Worm (Caenorhabditis elegans) whole organism, early embryonic: ENCODE results near the gene K07C5.9.

Experiments
- B0310.2 ChIP-seq: sonication (generic microtip); optimal IDR thresholded peaks from 2 replicates; lab custom pipeline; 2016; ENCODE audit warnings: mild to moderate bottlenecking, missing genetic modification characterization, missing compliant biosample characterization
- F13C5.2 ChIP-seq: sonication (generic microtip); optimal IDR thresholded peaks from 2 replicates; lab custom pipeline; 2017; ENCODE audit warnings: mild to moderate bottlenecking, missing genetic modification characterization, inconsistent platforms, missing compliant biosample characterization
- aly-1 ChIP-seq: sonication (generic microtip); optimal IDR thresholded peaks from 2 replicates; lab custom pipeline; 2016; ENCODE audit warnings: missing genetic modification characterization, missing compliant biosample characterization
- ceh-36 ChIP-seq: sonication (generic microtip); optimal IDR thresholded peaks from 2 replicates; lab custom pipeline; 2016; ENCODE audit warnings: missing genetic modification characterization, inconsistent platforms, missing compliant biosample characterization
- ets-7 ChIP-seq: sonication (generic microtip); optimal IDR thresholded peaks from 2 replicates; lab custom pipeline; 2016; ENCODE audit warnings: missing genotype, missing genetic modification characterization, missing compliant biosample characterization
- flt-1 ChIP-seq: fragments of 200-800 bp; sonication (Bioruptor generic); IDR thresholded peaks from 2 replicates; pipeline ENCODE4 v1.3.6; 2022; ENCODE audit warnings: missing genetic modification characterization, missing compliant biosample characterization
- hmbx-1 ChIP-seq: sonication (generic microtip); optimal IDR thresholded peaks from 2 replicates; lab custom pipeline; 2016; ENCODE audit warnings: mild to moderate bottlenecking, missing genetic modification characterization, missing compliant biosample characterization
- hmg-4 ChIP-seq: fragments of 200-800 bp; sonication (Bioruptor generic); optimal IDR thresholded peaks from 2 replicates; lab custom pipeline; 2018; ENCODE audit warnings: mild to moderate bottlenecking, missing genetic modification characterization, missing compliant biosample characterization
- pes-1 ChIP-seq: fragments of 200-800 bp; sonication (Bioruptor generic); IDR thresholded peaks from 2 replicates; pipeline ENCODE4 v1.3.6; 2022; ENCODE audit warnings: missing genetic modification reagents, missing genetic modification characterization, missing compliant biosample characterization
- scrt-1 ChIP-seq: fragments of 200-800 bp; sonication (Bioruptor generic); IDR thresholded peaks from 2 replicates; pipeline ENCODE4 v1.3.6; 2022; ENCODE audit warnings: missing genetic modification characterization, missing compliant biosample characterization
- sea-1 ChIP-seq: fragments of 200-800 bp; sonication (Bioruptor generic); conservative IDR thresholded peaks from 2 replicates; pipeline ENCODE4 v1.3.6; 2022; ENCODE audit warnings: missing genetic modification characterization, missing compliant biosample characterization
- tbx-11 ChIP-seq: fragments of 200-800 bp; sonication (Bioruptor generic); IDR thresholded peaks from 2 replicates; pipeline ENCODE4 v1.3.6; 2022; ENCODE audit warnings: missing genetic modification characterization, missing compliant biosample characterization
- tra-4 ChIP-seq: sonication (generic microtip); optimal IDR thresholded peaks from 2 replicates; lab custom pipeline; 2017; ENCODE audit warnings: missing genetic modification characterization, missing compliant biosample characterization

K07C5.9 gene

DNA sequence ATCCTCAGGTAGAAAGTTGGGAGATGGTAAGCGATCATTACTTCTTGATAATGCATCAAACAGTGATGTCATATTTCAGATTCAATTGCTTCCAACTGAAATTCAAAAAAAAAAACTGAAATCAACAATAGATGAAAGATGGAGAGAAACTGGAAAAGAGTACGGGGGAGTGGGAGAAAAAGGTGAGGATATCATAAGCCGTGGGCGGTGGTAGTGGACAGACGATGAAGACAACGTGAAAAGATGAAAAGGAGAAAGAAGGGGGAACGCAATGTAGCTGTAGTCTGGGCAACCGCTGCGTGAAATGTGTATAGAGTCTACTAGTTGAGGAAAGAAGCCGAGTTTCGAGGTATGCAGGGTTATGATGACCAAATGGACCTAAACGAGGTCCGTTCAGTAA, 42.7 kb downstream of the K07C5.9 start, which contains the start of gene che-12:
Gene che-12 (minus strand): TSS at position 101 of the 400 bp plus-strand sequence.
- no peak for TF ChIP-seq hmg-4 (GFP tag; lab: Kevin White, UChicago)
- no peak for TF ChIP-seq aly-1 (tag; lab: Kevin White, UChicago)
- TF ChIP-seq tbx-11 (GFP tag; lab: Robert Waterston, UW) = no peak
- TF ChIP-seq sea-1 = no peak
- no peak for TF ChIP-seq hmbx-1 (tag; lab: Kevin White, UChicago)
- TF ChIP-seq ets-7 (tag; lab: Kevin White, UChicago) = no peak
- no peak for TF ChIP-seq ceh-36 (tag; lab: Kevin White, UChicago)
- TF ChIP-seq tra-4 (tag; lab: Kevin White, UChicago) = no peak
- TF ChIP-seq flt-1 = no peak
- no peak for TF ChIP-seq scrt-1
- no peak for TF ChIP-seq F13C5.2 (tag; lab: Kevin White, UChicago)
- no peak for TF ChIP-seq pes-1 (GFP tag; lab: Robert Waterston, UW)
- no peak for TF ChIP-seq B0310.2 (tag; lab: Kevin White, UChicago)

DNA sequence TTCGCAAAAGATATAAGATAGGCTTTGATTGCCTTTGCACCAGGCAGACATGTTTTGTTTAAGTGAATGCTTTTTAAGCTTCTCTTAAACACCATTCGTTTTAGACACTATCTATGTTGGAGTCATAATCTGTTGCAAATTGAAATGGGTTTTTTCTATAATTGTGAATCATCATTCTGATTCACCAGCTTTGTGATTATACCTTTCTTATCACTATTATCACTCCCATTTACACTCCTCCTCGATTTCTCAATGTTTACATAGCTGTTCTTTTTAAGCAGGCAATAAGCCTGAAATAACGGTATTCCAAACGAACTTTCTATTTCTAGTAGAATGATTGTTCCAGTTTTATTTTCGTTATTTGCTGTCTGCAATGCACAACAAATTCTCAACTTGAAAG, 52.9 kb downstream of the K07C5.9 start, which contains the start of gene B0024.4:
Gene B0024.4 (plus strand): TSS at position 301 of the 400 bp plus-strand sequence.
- TF ChIP-seq ceh-36 (tag; lab: Kevin White, UChicago) (no peak), tbx-11 (GFP tag; lab: Robert Waterston, UW) (no peak), ets-7 (tag; lab: Kevin White, UChicago) (no peak)
